Fruit fly (Drosophila melanogaster): ENCODE results near the gene exex.

The exex gene

DNA sequence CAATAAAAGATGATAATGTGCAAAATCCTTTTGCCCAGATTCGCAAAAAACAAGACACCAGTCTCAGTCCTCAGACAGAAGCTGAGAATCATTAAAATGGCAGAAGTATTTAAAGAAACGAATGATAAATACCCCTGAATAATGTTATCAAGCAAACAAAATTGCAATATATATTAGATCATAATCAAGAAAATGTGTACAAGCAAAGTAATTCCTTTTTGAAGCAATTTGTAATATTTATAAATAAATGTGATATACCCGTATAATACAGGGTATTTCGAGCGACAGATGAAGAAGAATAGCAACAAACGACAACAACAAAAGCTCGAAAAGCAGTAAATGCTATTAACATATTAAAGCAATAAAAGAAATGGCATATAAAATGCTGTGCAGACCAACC lies 10.1 kb downstream of the exex start (continued):
- no peak for TF ChIP-seq CG9609 (GFP tag; optimal IDR thresholded peaks at IDR 0.05)
- no peak for TF ChIP-seq toy (GFP tag; IDR thresholded peaks at IDR 0.05)
- no peak for TF ChIP-seq CG10274 (GFP tag; optimal IDR thresholded peaks at IDR 0.05)
- TF ChIP-seq D19B (GFP tag; optimal IDR thresholded peaks at IDR 0.05), result peak; percentile 49
- no peak for TF ChIP-seq disco-r (GFP tag; optimal IDR thresholded peaks at IDR 0.05)
- peak; percentile 32 for TF ChIP-seq zen (tag; optimal IDR thresholded peaks at IDR 0.05)
- peak in 1 of 3 experiments; percentile 48 for TF ChIP-seq lola (GFP tag; optimal IDR thresholded peaks at IDR 0.05)
- no peak for TF ChIP-seq bbx (GFP tag; IDR thresholded peaks at IDR 0.05; ENCODE audit: partially characterized antibody)
- TF ChIP-seq Xbp1 (GFP tag; optimal IDR thresholded peaks at IDR 0.05), result peak; percentile 15
- TF ChIP-seq CG2712 (tag; optimal IDR thresholded peaks at IDR 0.05), result peak; percentile 58
- TF ChIP-seq nmo (GFP tag; optimal IDR thresholded peaks at IDR 0.05), result peak; percentile 14
- TF ChIP-seq CG7839 (tag; optimal IDR thresholded peaks at IDR 0.05), result peak; percentile 28
- no peak for TF ChIP-seq Antp (GFP tag; optimal IDR thresholded peaks at IDR 0.05)
- no peak for TF ChIP-seq CG8089 (GFP tag; optimal IDR thresholded peaks at IDR 0.05)
- TF ChIP-seq sqz (GFP tag; optimal IDR thresholded peaks at IDR 0.05), result no peak
- no peak for TF ChIP-seq emc (GFP tag; optimal IDR thresholded peaks at IDR 0.05)
- TF ChIP-seq Awh (GFP tag; IDR thresholded peaks at IDR 0.05), result no peak
- peak; percentile 19 for TF ChIP-seq CG8924 (tag; optimal IDR thresholded peaks at IDR 0.05)
- 0 out of 2 replicates have a peak, but pooled peaks have one; percentile 28 for TF ChIP-seq Ada2b (GFP tag; IDR thresholded peaks at IDR 0.05)
- peak; percentile 29 for TF ChIP-seq CG11504 (tag; optimal IDR thresholded peaks at IDR 0.05)
- TF ChIP-seq CG2678 (tag; optimal IDR thresholded peaks at IDR 0.05), result peak; percentile 33
- TF ChIP-seq CG13424 (tag; optimal IDR thresholded peaks at IDR 0.05), result peak; percentile 8
- TF ChIP-seq D19A (tag; optimal IDR thresholded peaks at IDR 0.05), result peak; percentile 12
- peak; percentile 49; the same call in 1 of the 3 replicates for TF ChIP-seq ci (GFP tag; IDR thresholded peaks at IDR 0.05)
- TF ChIP-seq gsb-n (tag; optimal IDR thresholded peaks at IDR 0.05), result peak; percentile 23
- 0 out of 2 replicates have a peak, but pooled peaks have one; percentile 19 for TF ChIP-seq CG17328 (GFP tag; IDR thresholded peaks at IDR 0.05)
- peak; percentile 9 for TF ChIP-seq CG1603 (tag; optimal IDR thresholded peaks at IDR 0.05)
- peak; percentile 17 for TF ChIP-seq CG9727 (GFP tag; optimal IDR thresholded peaks at IDR 0.05)
- TF ChIP-seq NFAT (GFP tag; IDR thresholded peaks at IDR 0.05), result no peak
- peak; percentile 39; the same call in 1 of the 2 replicates for TF ChIP-seq CG6689 (GFP tag; IDR thresholded peaks at IDR 0.05)
- peak; percentile 12 for TF ChIP-seq Chrac-16 (GFP tag; optimal IDR thresholded peaks at IDR 0.05)
- peak; percentile 14 for TF ChIP-seq trem (tag; optimal IDR thresholded peaks at IDR 0.05)
- peak; percentile 10 for TF ChIP-seq CG17829 (tag; optimal IDR thresholded peaks at IDR 0.05)
- TF ChIP-seq chif (GFP tag; optimal IDR thresholded peaks at IDR 0.05), result peak in 1 of 2 experiments; percentile 19
- no peak for TF ChIP-seq ssp (GFP tag; IDR thresholded peaks at IDR 0.05)
- no peak for TF ChIP-seq CG13287 (GFP tag; IDR thresholded peaks at IDR 0.05; ENCODE audit: partially characterized antibody)
- TF ChIP-seq Mrtf (GFP tag; IDR thresholded peaks at IDR 0.05), result no peak
- peak; percentile 33 for TF ChIP-seq az2 (GFP tag; optimal IDR thresholded peaks at IDR 0.05)
- no peak for TF ChIP-seq Sox100B (GFP tag; optimal IDR thresholded peaks at IDR 0.05)
- peak; percentile 12 for TF ChIP-seq CG8388 (GFP tag; optimal IDR thresholded peaks at IDR 0.05)
- no peak for TF ChIP-seq CG12659 (GFP tag; optimal IDR thresholded peaks at IDR 0.05)
- no peak for TF ChIP-seq CG2875 (GFP tag; optimal IDR thresholded peaks at IDR 0.05)
- peak; percentile 6 for TF ChIP-seq Med (GFP tag)
- peak; percentile 65 for TF ChIP-seq row (GFP tag; IDR thresholded peaks at IDR 0.05)
- TF ChIP-seq sug (tag; optimal IDR thresholded peaks at IDR 0.05), result no peak
- no peak for TF ChIP-seq CG11456 (GFP tag; IDR thresholded peaks at IDR 0.05)
- TF ChIP-seq CG18262 (tag; optimal IDR thresholded peaks at IDR 0.05), result peak; percentile 54
- peak; percentile 59 for TF ChIP-seq gem (tag; optimal IDR thresholded peaks at IDR 0.05)
- TF ChIP-seq CG2199 (GFP tag; IDR thresholded peaks at IDR 0.05), result no peak
- TF ChIP-seq vvl (GFP tag; IDR thresholded peaks at IDR 0.05), result peak; percentile 39; the same call in 1 of the 2 replicates

Measured in whole organism, embryonic.